Worm (Caenorhabditis elegans) whole organism, early embryonic: ENCODE data around the gene mks-3.

ENCODE experiments used
- ama-1 ChIP-seq: fragments of 150-350 bp; optimal IDR thresholded peaks from 2 replicates; lab custom pipeline; 2014
- hmbx-1 ChIP-seq: sonication (generic microtip); optimal IDR thresholded peaks from 2 replicates; lab custom pipeline; 2016; ENCODE audit warnings: mild to moderate bottlenecking, missing genetic modification characterization, missing compliant biosample characterization
- hmg-4 ChIP-seq: fragments of 200-800 bp; sonication (Bioruptor generic); optimal IDR thresholded peaks from 2 replicates; lab custom pipeline; 2018; ENCODE audit warnings: mild to moderate bottlenecking, missing genetic modification characterization, missing compliant biosample characterization

- TF ChIP-seq ama-1 (lab: Kevin White, UChicago) (no peak), hmbx-1 (tag; lab: Kevin White, UChicago) (no peak), hmg-4 (GFP tag; lab: Kevin White, UChicago) (no peak)
Observed at ce11 chrII:7537603-7538230, 45.7 kb downstream of the mks-3 start, which contains the start of gene nfi-1.
